Worm (Caenorhabditis elegans): Measurements from ENCODE around the gene ssq-4.

- TF ChIP-seq ceh-48 (tag; optimal IDR thresholded peaks at IDR 0.05): no peak
- peak; percentile 3 for TF ChIP-seq nfya-1 (tag; optimal IDR thresholded peaks at IDR 0.05)
- TF ChIP-seq Y22D7AL.16 (tag; optimal IDR thresholded peaks at IDR 0.05): no peak
- TF ChIP-seq che-1 (tag; optimal IDR thresholded peaks at IDR 0.05): peak; percentile 39
- no peak for TF ChIP-seq ceh-18 (tag; optimal IDR thresholded peaks at IDR 0.05)
- TF ChIP-seq nhr-11 (tag; optimal IDR thresholded peaks at IDR 0.05): no peak
- TF ChIP-seq pqm-1 (tag; optimal IDR thresholded peaks at IDR 0.05): no peak
- no peak for TF ChIP-seq ama-1 (optimal IDR thresholded peaks at IDR 0.05)
- TF ChIP-seq madf-2 (tag; optimal IDR thresholded peaks at IDR 0.05): no peak
Measured at ce11 chrIV:5038744-5039143, 22.5 kb downstream of the ssq-4 start.

All from whole organism, late embryonic.